Fruit fly (Drosophila melanogaster): Measurements from ENCODE around the gene CG42822.

Gene CG42822

DNA sequence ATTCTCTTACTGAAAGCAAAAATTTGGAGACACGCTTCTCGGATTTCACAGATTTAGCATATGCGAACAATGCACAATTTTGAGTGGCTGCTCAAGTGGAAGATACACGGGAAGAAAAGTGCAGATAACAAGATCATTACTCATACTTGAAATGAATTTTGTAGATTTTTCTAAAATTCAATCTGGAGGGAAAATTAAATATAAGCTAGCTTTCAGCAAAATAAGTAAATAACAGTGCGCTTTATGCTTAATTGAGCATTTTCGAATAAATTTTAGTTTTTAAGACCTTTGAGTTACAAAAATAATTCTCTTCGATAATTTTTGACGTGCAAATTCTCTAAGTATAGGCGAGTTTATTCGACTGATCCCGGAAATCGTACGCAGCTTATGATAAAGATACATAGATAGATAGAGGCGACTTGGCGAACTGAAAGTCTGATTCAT, 13.0 kb upstream of the CG42822 start:
- TF ChIP-seq psq (optimal IDR thresholded peaks at IDR 0.05) (no peak), Myc (optimal IDR thresholded peaks at IDR 0.05) (no peak), ttk (optimal IDR thresholded peaks at IDR 0.05) (no peak), h (optimal IDR thresholded peaks at IDR 0.05) (no peak), insv (optimal IDR thresholded peaks at IDR 0.05) (no peak), Sin3A (optimal IDR thresholded peaks at IDR 0.05) (no peak)

- TF ChIP-seq psq (optimal IDR thresholded peaks at IDR 0.05) (no peak), Sin3A (optimal IDR thresholded peaks at IDR 0.05) (no peak), ttk (optimal IDR thresholded peaks at IDR 0.05) (no peak), h (optimal IDR thresholded peaks at IDR 0.05) (no peak), insv (optimal IDR thresholded peaks at IDR 0.05) (no peak), Myc (optimal IDR thresholded peaks at IDR 0.05) (no peak)
Observed at dm6 chr3R:17401289-17401752, 12.4 kb upstream of the CG42822 start.

dm6 chr3R:17402434-17402833, 11.3 kb upstream of the CG42822 start, which contains the start of gene Sur-8:
TSS of gene Sur-8 (minus strand) at chr3R:17402515.
- TF ChIP-seq Sin3A (optimal IDR thresholded peaks at IDR 0.05) (no peak), h (optimal IDR thresholded peaks at IDR 0.05) (no peak), Myc (optimal IDR thresholded peaks at IDR 0.05) (no peak), psq (optimal IDR thresholded peaks at IDR 0.05) (no peak), insv (optimal IDR thresholded peaks at IDR 0.05) (no peak), ttk (optimal IDR thresholded peaks at IDR 0.05) (no peak)

DNA sequence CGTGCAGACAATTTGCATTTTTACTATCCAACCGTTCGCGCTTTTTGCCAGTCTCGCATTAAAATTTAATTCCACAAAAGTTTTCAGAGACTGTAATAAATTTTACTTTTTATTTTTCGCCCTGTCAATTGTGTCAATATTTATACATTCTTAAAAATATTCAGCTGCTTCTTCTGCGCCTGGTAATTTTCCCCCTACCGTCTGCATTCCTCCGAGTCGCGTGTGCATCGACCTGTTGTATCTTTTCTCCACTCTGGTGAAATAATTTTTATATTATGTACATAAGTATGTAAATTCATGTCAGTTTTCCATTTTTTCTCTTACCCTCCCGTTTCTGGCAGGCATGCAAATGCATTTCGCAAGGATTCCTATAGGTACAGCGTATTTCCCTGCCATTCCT, 10.5 kb upstream of the CG42822 start, which contains the start of gene CG34279:
Gene CG34279, minus strand, starts transcription at position 101 of the 400 bp plus-strand sequence.
- TF ChIP-seq h (optimal IDR thresholded peaks at IDR 0.05) (no peak), Myc (optimal IDR thresholded peaks at IDR 0.05) (no peak), ttk (optimal IDR thresholded peaks at IDR 0.05) (no peak), insv (optimal IDR thresholded peaks at IDR 0.05) (no peak), psq (optimal IDR thresholded peaks at IDR 0.05) (no peak), Sin3A (optimal IDR thresholded peaks at IDR 0.05) (no peak)

DNA sequence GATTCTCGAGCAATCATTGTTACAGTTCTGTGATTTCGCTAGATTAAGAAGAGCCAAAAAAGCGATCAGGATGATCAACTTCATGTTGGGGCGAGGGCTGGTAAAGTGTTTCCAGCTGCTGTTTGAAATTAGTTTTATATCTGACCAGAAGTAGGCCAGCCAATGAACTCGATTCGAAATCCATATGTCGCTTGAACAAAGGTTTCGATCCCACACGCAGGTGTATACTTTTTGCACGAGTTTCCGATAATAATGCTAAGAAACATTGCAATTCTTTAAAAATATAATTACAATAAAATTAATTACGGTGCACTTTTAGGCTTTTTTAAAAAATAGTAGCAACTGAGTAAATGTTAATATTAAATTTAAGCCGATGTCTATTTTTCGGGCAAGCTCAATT, 10.1 kb upstream of the CG42822 start, which contains the start of gene CG34280:
Gene CG34280, minus strand, starts transcription at position 101 of the 400 bp plus-strand sequence.
- no peak for TF ChIP-seq h (optimal IDR thresholded peaks at IDR 0.05)

DNA sequence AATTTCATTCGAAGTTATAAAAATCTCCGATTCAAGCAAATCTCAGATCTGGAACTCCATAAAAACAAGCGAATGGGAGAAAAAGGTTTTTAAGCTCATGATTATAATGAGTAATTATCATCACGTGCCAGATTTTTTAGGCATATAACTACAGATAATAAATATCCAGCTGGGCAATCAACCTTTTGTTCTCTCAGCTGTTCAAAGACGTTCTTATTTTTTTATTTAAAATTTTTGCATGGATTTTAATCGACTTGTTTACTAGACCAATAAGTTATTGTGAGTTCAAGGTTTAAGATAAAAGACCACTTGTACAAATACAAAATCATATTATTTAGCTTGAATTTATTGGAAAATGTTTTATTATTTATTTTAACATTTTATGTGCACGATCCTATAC, 9.5 kb upstream of the CG42822 start:
- no peak for TF ChIP-seq psq (optimal IDR thresholded peaks at IDR 0.05)
- no peak for TF ChIP-seq ttk (optimal IDR thresholded peaks at IDR 0.05)

DNA sequence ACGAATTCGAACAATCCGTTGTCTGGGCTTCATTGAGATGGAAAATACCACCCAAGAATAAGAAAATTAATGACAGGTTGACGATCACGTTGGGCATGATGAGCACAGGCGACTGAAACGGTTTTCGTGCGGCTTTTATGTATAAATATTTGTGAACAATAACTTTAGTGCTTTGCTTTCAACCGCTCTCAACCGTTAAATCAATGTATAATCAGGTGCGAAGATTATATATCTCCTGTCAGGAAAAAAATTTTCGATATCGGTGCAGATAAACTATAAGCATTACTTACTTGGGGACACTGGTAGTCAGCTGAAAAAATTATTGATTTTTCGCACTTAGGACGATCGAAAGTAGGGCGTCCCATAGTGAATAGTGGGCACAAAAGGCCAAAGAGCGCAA, 8.7 kb upstream of the CG42822 start, which contains the start of gene CG42823:
Gene CG42823, minus strand, starts transcription at position 101 of the 400 bp plus-strand sequence.
- TF ChIP-seq Sin3A (optimal IDR thresholded peaks at IDR 0.05) = no peak
- TF ChIP-seq ttk (optimal IDR thresholded peaks at IDR 0.05) = no peak
- no peak for TF ChIP-seq h (optimal IDR thresholded peaks at IDR 0.05)
- no peak for TF ChIP-seq insv (optimal IDR thresholded peaks at IDR 0.05)
- TF ChIP-seq Myc (optimal IDR thresholded peaks at IDR 0.05) = no peak
- no peak for TF ChIP-seq psq (optimal IDR thresholded peaks at IDR 0.05)

- TF ChIP-seq insv (optimal IDR thresholded peaks at IDR 0.05) = no peak
Observed at dm6 chr3R:17406411-17406810, 7.3 kb upstream of the CG42822 start, which contains the start of the genes CG42824 and CG42798. TSS of gene CG42824 (minus strand) at chr3R:17406511. TSS of gene CG42798 (plus strand) at chr3R:17406678.

DNA sequence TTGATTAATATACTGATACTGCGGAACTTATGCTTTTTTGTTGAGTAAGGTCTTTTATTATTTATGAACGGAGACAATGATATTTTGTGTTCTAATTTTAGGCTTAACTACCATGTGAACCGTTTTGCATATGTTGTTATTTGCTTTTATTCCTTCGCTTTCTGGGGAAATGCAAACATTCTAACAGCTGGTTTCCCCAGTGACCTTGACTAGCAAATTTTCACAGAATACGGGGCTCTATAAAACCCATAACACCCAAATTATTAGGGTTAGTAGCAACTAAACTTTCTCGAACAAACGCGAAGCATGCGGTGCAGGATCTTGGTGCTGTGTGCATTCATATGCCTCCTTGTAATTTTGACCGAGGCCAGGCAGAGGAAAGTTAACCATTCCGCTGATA, 6.1 kb upstream of the CG42822 start, which contains the start of gene CG17283:
Gene CG17283, plus strand, starts transcription at position 301 of the 400 bp plus-strand sequence.
- no peak for TF ChIP-seq psq (optimal IDR thresholded peaks at IDR 0.05)
- no peak for TF ChIP-seq insv (optimal IDR thresholded peaks at IDR 0.05)
- no peak for TF ChIP-seq Myc (optimal IDR thresholded peaks at IDR 0.05)
- TF ChIP-seq h (optimal IDR thresholded peaks at IDR 0.05) = no peak
- no peak for TF ChIP-seq Sin3A (optimal IDR thresholded peaks at IDR 0.05)
- no peak for TF ChIP-seq ttk (optimal IDR thresholded peaks at IDR 0.05)

dm6 chr3R:17409319-17409718, 4.4 kb upstream of the CG42822 start, which contains the start of gene CG5860:
TSS of gene CG5860 (plus strand) at chr3R:17409619.
- TF ChIP-seq ttk (optimal IDR thresholded peaks at IDR 0.05) = no peak
- no peak for TF ChIP-seq h (optimal IDR thresholded peaks at IDR 0.05)
- TF ChIP-seq Myc (optimal IDR thresholded peaks at IDR 0.05) = no peak
- TF ChIP-seq psq (optimal IDR thresholded peaks at IDR 0.05) = no peak
- no peak for TF ChIP-seq Sin3A (optimal IDR thresholded peaks at IDR 0.05)
- TF ChIP-seq insv (optimal IDR thresholded peaks at IDR 0.05) = no peak

dm6 chr3R:17410808-17411207, 2.9 kb upstream of the CG42822 start, which contains the start of gene CG5863:
TSS of gene CG5863 (plus strand) at chr3R:17411108.
- TF ChIP-seq insv (optimal IDR thresholded peaks at IDR 0.05) = no peak
- TF ChIP-seq Myc (optimal IDR thresholded peaks at IDR 0.05) = no peak
- TF ChIP-seq ttk (optimal IDR thresholded peaks at IDR 0.05) = no peak
- no peak for TF ChIP-seq h (optimal IDR thresholded peaks at IDR 0.05)
- no peak for TF ChIP-seq psq (optimal IDR thresholded peaks at IDR 0.05)
- no peak for TF ChIP-seq Sin3A (optimal IDR thresholded peaks at IDR 0.05)

dm6 chr3R:17412458-17413127, 1.1 kb upstream of the CG42822 start, which contains the start of gene CG42821:
TSS of gene CG42821 (plus strand) at chr3R:17413077.
- no peak for TF ChIP-seq ttk (optimal IDR thresholded peaks at IDR 0.05)
- TF ChIP-seq Myc (optimal IDR thresholded peaks at IDR 0.05) = no peak
- TF ChIP-seq Sin3A (optimal IDR thresholded peaks at IDR 0.05) = no peak
- no peak for TF ChIP-seq insv (optimal IDR thresholded peaks at IDR 0.05)
- TF ChIP-seq h (optimal IDR thresholded peaks at IDR 0.05) = no peak
- no peak for TF ChIP-seq psq (optimal IDR thresholded peaks at IDR 0.05)

DNA sequence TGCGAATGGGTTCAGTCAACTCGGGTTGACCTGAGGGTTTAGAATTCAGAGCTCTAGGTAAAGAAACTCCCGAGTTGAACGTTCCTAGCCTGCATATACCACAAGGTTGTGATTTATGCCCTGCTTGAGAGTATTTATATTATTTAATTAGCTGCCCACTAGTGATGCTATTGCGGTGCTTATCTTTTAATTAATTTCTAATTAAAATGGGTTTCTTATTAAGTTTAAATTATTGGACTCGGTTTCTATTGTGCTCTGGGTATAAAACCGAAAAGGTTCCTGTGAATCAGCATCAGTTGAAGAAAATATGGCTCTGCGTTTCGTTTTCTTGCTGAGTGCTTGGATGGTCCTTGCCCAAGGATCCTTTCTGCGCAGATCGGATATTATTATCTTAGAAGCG, 1.7 kb downstream of the CG42822 start, which contains the start of gene CG5866:
Gene CG5866, plus strand, starts transcription at position 301 of the 400 bp plus-strand sequence.
- TF ChIP-seq psq (optimal IDR thresholded peaks at IDR 0.05) (no peak), insv (optimal IDR thresholded peaks at IDR 0.05) (no peak), ttk (optimal IDR thresholded peaks at IDR 0.05) (no peak), h (optimal IDR thresholded peaks at IDR 0.05) (no peak), Sin3A (optimal IDR thresholded peaks at IDR 0.05) (no peak), Myc (optimal IDR thresholded peaks at IDR 0.05) (no peak)

Data from Kc167 (cell line).